Worm (Caenorhabditis elegans) whole organism, early embryonic: ENCODE results near the gene col-79.

Source experiments
- B0310.2 ChIP-seq: sonication (generic microtip); optimal IDR thresholded peaks from 2 replicates; lab custom pipeline; 2016; ENCODE audit warnings: mild to moderate bottlenecking, missing genetic modification characterization, missing compliant biosample characterization
- F13C5.2 ChIP-seq: sonication (generic microtip); optimal IDR thresholded peaks from 2 replicates; lab custom pipeline; 2017; ENCODE audit warnings: mild to moderate bottlenecking, missing genetic modification characterization, inconsistent platforms, missing compliant biosample characterization
- aly-1 ChIP-seq: sonication (generic microtip); optimal IDR thresholded peaks from 2 replicates; lab custom pipeline; 2016; ENCODE audit warnings: missing genetic modification characterization, missing compliant biosample characterization
- ama-1 ChIP-seq: fragments of 150-350 bp; optimal IDR thresholded peaks from 2 replicates; lab custom pipeline; 2014
- ceh-13 ChIP-seq: fragments of 200-800 bp; sonication (Bioruptor generic); optimal IDR thresholded peaks from 2 replicates; lab custom pipeline; 2018; ENCODE audit warnings: mild to moderate bottlenecking, missing genetic modification characterization, missing compliant biosample characterization
- ceh-36 ChIP-seq: sonication (generic microtip); optimal IDR thresholded peaks from 2 replicates; lab custom pipeline; 2016; ENCODE audit warnings: missing genetic modification characterization, inconsistent platforms, missing compliant biosample characterization
- ets-7 ChIP-seq: sonication (generic microtip); optimal IDR thresholded peaks from 2 replicates; lab custom pipeline; 2016; ENCODE audit warnings: missing genotype, missing genetic modification characterization, missing compliant biosample characterization
- flt-1 ChIP-seq: fragments of 200-800 bp; sonication (Bioruptor generic); IDR thresholded peaks from 2 replicates; pipeline ENCODE4 v1.3.6; 2022; ENCODE audit warnings: missing genetic modification characterization, missing compliant biosample characterization
- hmbx-1 ChIP-seq: sonication (generic microtip); optimal IDR thresholded peaks from 2 replicates; lab custom pipeline; 2016; ENCODE audit warnings: mild to moderate bottlenecking, missing genetic modification characterization, missing compliant biosample characterization
- hmg-4 ChIP-seq: fragments of 200-800 bp; sonication (Bioruptor generic); optimal IDR thresholded peaks from 2 replicates; lab custom pipeline; 2018; ENCODE audit warnings: mild to moderate bottlenecking, missing genetic modification characterization, missing compliant biosample characterization
- hnd-1 ChIP-seq: sonication (generic microtip); optimal IDR thresholded peaks from 2 replicates; lab custom pipeline; 2016; ENCODE audit warnings: missing genetic modification characterization, missing compliant biosample characterization
- pes-1 ChIP-seq: fragments of 200-800 bp; sonication (Bioruptor generic); IDR thresholded peaks from 2 replicates; pipeline ENCODE4 v1.3.6; 2022; ENCODE audit warnings: missing genetic modification reagents, missing genetic modification characterization, missing compliant biosample characterization
- scrt-1 ChIP-seq: fragments of 200-800 bp; sonication (Bioruptor generic); IDR thresholded peaks from 2 replicates; pipeline ENCODE4 v1.3.6; 2022; ENCODE audit warnings: missing genetic modification characterization, missing compliant biosample characterization
- sea-1 ChIP-seq: fragments of 200-800 bp; sonication (Bioruptor generic); conservative IDR thresholded peaks from 2 replicates; pipeline ENCODE4 v1.3.6; 2022; ENCODE audit warnings: missing genetic modification characterization, missing compliant biosample characterization
- tbx-11 ChIP-seq: fragments of 200-800 bp; sonication (Bioruptor generic); IDR thresholded peaks from 2 replicates; pipeline ENCODE4 v1.3.6; 2022; ENCODE audit warnings: missing genetic modification characterization, missing compliant biosample characterization
- tbx-37 ChIP-seq: fragments of 200-800 bp; sonication (Bioruptor generic); conservative IDR thresholded peaks from 2 replicates; pipeline ENCODE4 v1.3.6; 2022; ENCODE audit warnings: missing genetic modification reagents, missing genetic modification characterization, missing compliant biosample characterization
- tra-4 ChIP-seq: sonication (generic microtip); optimal IDR thresholded peaks from 2 replicates; lab custom pipeline; 2017; ENCODE audit warnings: missing genetic modification characterization, missing compliant biosample characterization

Gene col-79

DNA sequence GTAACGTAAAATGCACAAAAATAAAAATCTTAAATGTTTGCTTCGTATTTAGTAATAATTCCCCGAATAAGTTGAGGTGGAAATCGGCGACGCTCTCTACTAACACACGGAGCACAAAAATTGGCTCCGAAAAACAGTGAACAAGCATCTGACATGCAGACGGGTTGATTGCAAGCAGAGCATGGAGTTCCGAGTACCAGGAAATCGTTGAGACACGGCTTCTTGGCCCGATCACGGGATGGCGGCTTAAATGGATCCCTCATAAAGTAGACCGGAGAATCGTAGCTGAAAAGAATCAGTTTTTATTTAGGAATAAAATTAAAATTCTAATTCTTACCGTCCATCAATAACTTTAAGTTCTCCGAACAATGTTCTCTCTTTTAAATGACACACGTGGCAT lies 41.1 kb upstream of the col-79 start:
- no peak for TF ChIP-seq tra-4 (tag; lab: Kevin White, UChicago)
- no peak for TF ChIP-seq tbx-37 (GFP tag; lab: Robert Waterston, UW)
- TF ChIP-seq ama-1 (lab: Kevin White, UChicago) = peak; percentile 61
- no peak for TF ChIP-seq hnd-1 (tag; lab: Kevin White, UChicago)
- TF ChIP-seq scrt-1 = no peak

DNA sequence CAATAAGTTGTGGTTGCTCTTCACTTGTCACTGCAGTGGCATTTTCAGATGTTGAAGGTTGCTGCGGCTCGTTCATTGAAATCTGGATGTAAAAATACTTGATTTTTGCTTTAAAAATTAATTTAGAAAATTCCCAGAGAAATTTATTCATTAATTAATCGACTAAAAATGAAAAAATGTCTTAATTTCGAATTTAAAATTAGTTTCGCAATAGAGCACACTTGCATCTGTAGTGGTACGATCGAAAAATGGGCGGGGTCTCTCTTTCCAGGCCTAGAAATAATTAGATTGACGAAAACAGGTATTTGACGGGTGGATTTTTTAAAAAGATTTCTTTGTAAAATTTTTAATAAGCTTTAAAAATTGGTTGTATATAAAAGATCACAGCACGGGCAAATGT lies 40.7 kb upstream of the col-79 start, which contains the start of gene D2089.8:
TSS of gene D2089.8 (minus strand) at position 84 of the 400 bp plus-strand sequence.
- TF ChIP-seq aly-1 (tag; lab: Kevin White, UChicago) (no peak), ama-1 (lab: Kevin White, UChicago) (no peak), tbx-11 (no peak), hmbx-1 (tag; lab: Kevin White, UChicago) (no peak), ceh-13 (GFP tag; lab: Kevin White, UChicago) (no peak), flt-1 (GFP tag; lab: Robert Waterston, UW) (no peak), hnd-1 (tag; lab: Kevin White, UChicago) (no peak), F13C5.2 (tag; lab: Kevin White, UChicago) (no peak), ceh-36 (tag; lab: Kevin White, UChicago) (no peak), tra-4 (tag; lab: Kevin White, UChicago) (no peak), sea-1 (no peak), ets-7 (tag; lab: Kevin White, UChicago) (no peak), scrt-1 (no peak), hmg-4 (GFP tag; lab: Kevin White, UChicago) (no peak), tbx-37 (GFP tag; lab: Robert Waterston, UW) (no peak), B0310.2 (no peak), pes-1 (GFP tag; lab: Robert Waterston, UW) (no peak)

DNA sequence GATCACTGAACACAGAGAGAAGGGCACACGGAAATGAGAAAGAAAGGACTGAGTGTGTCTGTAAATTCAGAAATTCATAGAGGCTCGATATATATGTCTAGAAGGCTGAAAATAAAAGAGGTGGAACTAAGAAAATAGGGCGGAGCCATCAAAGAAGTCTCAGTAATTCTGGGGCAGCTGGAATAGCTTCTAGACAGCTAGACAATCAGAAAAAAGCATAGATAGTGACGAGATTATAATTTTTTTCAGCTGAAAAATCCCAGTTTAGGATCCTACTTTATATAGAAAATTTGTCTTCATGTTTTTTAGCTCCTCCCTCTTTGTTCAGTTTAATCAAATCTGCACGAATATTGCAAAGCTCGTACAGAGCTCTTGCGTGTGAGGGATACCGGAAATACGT lies 38.4 kb upstream of the col-79 start, which contains the start of gene D2089.3:
TSS of gene D2089.3 (minus strand) at position 101 of the 400 bp plus-strand sequence.
- TF ChIP-seq tra-4 (tag; lab: Kevin White, UChicago) = no peak
- TF ChIP-seq ama-1 (lab: Kevin White, UChicago) = no peak
- TF ChIP-seq ceh-36 (tag; lab: Kevin White, UChicago) = no peak
- TF ChIP-seq hmbx-1 (tag; lab: Kevin White, UChicago) = no peak

DNA sequence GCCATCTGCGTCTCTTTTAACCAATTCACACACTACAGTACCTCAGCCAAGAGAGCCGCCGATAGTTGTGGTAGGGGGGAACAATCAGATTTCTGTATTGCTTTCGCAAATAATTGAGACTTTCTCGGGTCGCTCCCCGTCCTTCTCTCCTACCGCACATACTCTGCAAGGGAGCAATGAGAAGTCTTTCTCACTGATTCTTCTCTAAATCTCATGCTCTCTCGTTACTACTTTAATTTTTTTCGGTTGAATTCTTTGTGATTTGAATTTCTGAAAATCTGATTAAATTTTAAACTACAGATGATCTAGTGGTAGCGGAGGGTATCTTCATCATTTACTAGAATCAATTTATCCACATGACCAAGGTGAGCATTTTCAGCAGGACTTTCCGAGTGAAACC lies 28.1 kb upstream of the col-79 start, which contains the start of gene ptb-1:
TSS of gene ptb-1 (plus strand) at position 301 of the 400 bp plus-strand sequence.
- TF ChIP-seq ets-7 (tag; lab: Kevin White, UChicago) (no peak), tra-4 (tag; lab: Kevin White, UChicago) (no peak), flt-1 (GFP tag; lab: Robert Waterston, UW) (no peak), ceh-13 (GFP tag; lab: Kevin White, UChicago) (no peak), hnd-1 (tag; lab: Kevin White, UChicago) (no peak), hmg-4 (GFP tag; lab: Kevin White, UChicago) (no peak), tbx-11 (no peak), pes-1 (GFP tag; lab: Robert Waterston, UW) (no peak), scrt-1 (no peak), aly-1 (tag; lab: Kevin White, UChicago) (no peak), B0310.2 (no peak), F13C5.2 (tag; lab: Kevin White, UChicago) (no peak), sea-1 (no peak), ama-1 (lab: Kevin White, UChicago) (no peak), tbx-37 (GFP tag; lab: Robert Waterston, UW) (no peak), hmbx-1 (tag; lab: Kevin White, UChicago) (no peak), ceh-36 (tag; lab: Kevin White, UChicago) (no peak)

DNA sequence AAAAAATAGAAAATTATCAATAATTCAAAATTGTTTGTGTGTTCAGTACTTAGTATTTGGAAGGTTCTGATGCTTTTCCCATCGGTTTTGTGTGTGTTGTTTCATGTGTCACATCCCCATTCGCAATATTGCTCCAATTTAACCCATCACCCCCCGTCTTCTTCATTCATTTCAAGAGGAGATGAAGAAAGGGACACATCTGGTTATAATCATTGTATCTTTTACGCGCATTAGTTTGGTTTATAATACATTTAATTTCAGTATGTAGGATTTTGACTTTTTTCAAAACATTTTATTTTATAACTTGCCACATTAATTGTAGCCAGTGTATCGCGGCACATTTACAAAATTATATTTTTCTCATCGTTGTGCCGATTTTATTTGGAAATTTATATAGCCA lies 23.3 kb upstream of the col-79 start:
- TF ChIP-seq hmbx-1 (tag; lab: Kevin White, UChicago) (no peak), ama-1 (lab: Kevin White, UChicago) (no peak), ceh-36 (tag; lab: Kevin White, UChicago) (no peak), hmg-4 (GFP tag; lab: Kevin White, UChicago) (no peak)

DNA sequence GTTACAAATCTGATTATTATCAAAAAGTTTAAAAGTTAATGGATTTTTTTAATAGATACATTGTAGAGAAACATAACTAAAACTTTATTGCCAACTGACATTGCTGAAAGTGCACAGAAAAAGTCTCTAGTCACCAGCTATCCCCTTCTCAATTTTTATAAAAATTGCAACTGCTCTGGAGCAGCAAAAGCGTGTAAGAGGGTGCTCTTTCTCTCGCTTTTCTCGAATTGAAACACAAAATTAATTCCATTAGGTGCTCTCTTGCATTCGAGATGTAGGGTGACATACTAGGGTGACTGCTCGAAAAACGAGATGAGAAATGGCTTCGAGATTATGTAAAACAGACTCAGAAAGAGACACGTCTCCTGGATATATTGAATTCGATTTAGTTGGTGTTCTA lies 22.8 kb upstream of the col-79 start:
- TF ChIP-seq aly-1 (tag; lab: Kevin White, UChicago) = no peak
- no peak for TF ChIP-seq hmg-4 (GFP tag; lab: Kevin White, UChicago)
- TF ChIP-seq ets-7 (tag; lab: Kevin White, UChicago) = no peak
- TF ChIP-seq pes-1 (GFP tag; lab: Robert Waterston, UW) = no peak

DNA sequence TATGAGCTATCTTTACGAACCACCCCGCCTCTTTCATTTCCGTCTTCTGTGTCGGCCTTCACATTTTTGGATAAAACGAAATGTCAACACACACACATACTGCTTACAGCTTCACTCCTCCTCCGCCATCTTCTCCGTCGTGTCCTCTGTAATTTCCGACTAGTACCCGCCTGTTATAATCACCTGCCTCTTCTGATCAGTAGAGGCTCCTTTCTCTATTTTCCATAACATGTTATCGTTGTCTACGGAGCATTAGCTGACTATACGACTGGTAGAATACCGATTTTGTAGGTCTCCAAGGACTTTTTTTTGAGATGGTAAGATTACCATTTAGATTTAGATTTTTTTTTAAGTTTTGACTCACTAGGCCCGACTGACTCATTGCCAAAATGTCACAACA lies 18.5 kb upstream of the col-79 start:
- no peak for TF ChIP-seq ceh-36 (tag; lab: Kevin White, UChicago)
- TF ChIP-seq ceh-13 (GFP tag; lab: Kevin White, UChicago) = no peak
- no peak for TF ChIP-seq F13C5.2 (tag; lab: Kevin White, UChicago)
- TF ChIP-seq aly-1 (tag; lab: Kevin White, UChicago) = no peak
- no peak for TF ChIP-seq tra-4 (tag; lab: Kevin White, UChicago)
- no peak for TF ChIP-seq pes-1 (GFP tag; lab: Robert Waterston, UW)

DNA sequence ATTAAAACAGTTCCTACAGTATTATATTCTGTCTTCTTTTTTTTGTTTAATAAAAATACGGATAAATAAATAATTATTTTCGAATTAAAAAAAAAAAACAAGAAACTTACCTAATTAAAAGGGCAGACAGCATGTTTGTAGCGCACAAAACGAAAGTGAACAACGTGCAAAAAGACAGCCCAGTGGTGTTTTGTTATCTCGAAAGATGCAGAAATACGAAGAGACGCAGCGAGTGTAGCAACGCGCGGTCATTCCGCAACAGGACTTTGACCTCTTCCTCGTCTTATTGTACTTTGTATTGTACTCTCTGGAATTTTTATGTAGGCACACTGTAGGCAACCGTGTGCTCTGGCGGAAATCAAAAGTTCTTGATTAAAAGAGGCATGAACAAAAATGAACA lies 9.8 kb upstream of the col-79 start, which contains the start of gene gbh-1:
TSS of gene gbh-1 (minus strand) at position 149 of the 400 bp plus-strand sequence.
- TF ChIP-seq tbx-11 = no peak
- no peak for TF ChIP-seq hnd-1 (tag; lab: Kevin White, UChicago)
- no peak for TF ChIP-seq tra-4 (tag; lab: Kevin White, UChicago)
- no peak for TF ChIP-seq ceh-36 (tag; lab: Kevin White, UChicago)
- no peak for TF ChIP-seq hmbx-1 (tag; lab: Kevin White, UChicago)
- TF ChIP-seq ets-7 (tag; lab: Kevin White, UChicago) = no peak
- TF ChIP-seq ama-1 (lab: Kevin White, UChicago) = no peak
